Worm (Caenorhabditis elegans) whole organism, early embryonic: ENCODE data around the gene srd-48.
"Not testable (repeated sequence)": the region's sequence is repeated elsewhere in the genome, so short reads cannot be mapped to it uniquely, and the experiment has no call there.

ENCODE experiments used
- B0310.2 ChIP-seq: sonication (generic microtip); optimal IDR thresholded peaks from 2 replicates; lab custom pipeline; 2016; ENCODE audit warnings: mild to moderate bottlenecking, missing genetic modification characterization, missing compliant biosample characterization
- F13C5.2 ChIP-seq: sonication (generic microtip); optimal IDR thresholded peaks from 2 replicates; lab custom pipeline; 2017; ENCODE audit warnings: mild to moderate bottlenecking, missing genetic modification characterization, inconsistent platforms, missing compliant biosample characterization
- aly-1 ChIP-seq: sonication (generic microtip); optimal IDR thresholded peaks from 2 replicates; lab custom pipeline; 2016; ENCODE audit warnings: missing genetic modification characterization, missing compliant biosample characterization
- ama-1 ChIP-seq: fragments of 150-350 bp; optimal IDR thresholded peaks from 2 replicates; lab custom pipeline; 2014
- ceh-13 ChIP-seq: fragments of 200-800 bp; sonication (Bioruptor generic); optimal IDR thresholded peaks from 2 replicates; lab custom pipeline; 2018; ENCODE audit warnings: mild to moderate bottlenecking, missing genetic modification characterization, missing compliant biosample characterization
- ceh-36 ChIP-seq: sonication (generic microtip); optimal IDR thresholded peaks from 2 replicates; lab custom pipeline; 2016; ENCODE audit warnings: missing genetic modification characterization, inconsistent platforms, missing compliant biosample characterization
- ets-7 ChIP-seq: sonication (generic microtip); optimal IDR thresholded peaks from 2 replicates; lab custom pipeline; 2016; ENCODE audit warnings: missing genotype, missing genetic modification characterization, missing compliant biosample characterization
- flt-1 ChIP-seq: fragments of 200-800 bp; sonication (Bioruptor generic); IDR thresholded peaks from 2 replicates; pipeline ENCODE4 v1.3.6; 2022; ENCODE audit warnings: missing genetic modification characterization, missing compliant biosample characterization
- hmbx-1 ChIP-seq: sonication (generic microtip); optimal IDR thresholded peaks from 2 replicates; lab custom pipeline; 2016; ENCODE audit warnings: mild to moderate bottlenecking, missing genetic modification characterization, missing compliant biosample characterization
- hmg-4 ChIP-seq: fragments of 200-800 bp; sonication (Bioruptor generic); optimal IDR thresholded peaks from 2 replicates; lab custom pipeline; 2018; ENCODE audit warnings: mild to moderate bottlenecking, missing genetic modification characterization, missing compliant biosample characterization
- hnd-1 ChIP-seq: sonication (generic microtip); optimal IDR thresholded peaks from 2 replicates; lab custom pipeline; 2016; ENCODE audit warnings: missing genetic modification characterization, missing compliant biosample characterization
- pes-1 ChIP-seq: fragments of 200-800 bp; sonication (Bioruptor generic); IDR thresholded peaks from 2 replicates; pipeline ENCODE4 v1.3.6; 2022; ENCODE audit warnings: missing genetic modification reagents, missing genetic modification characterization, missing compliant biosample characterization
- scrt-1 ChIP-seq: fragments of 200-800 bp; sonication (Bioruptor generic); IDR thresholded peaks from 2 replicates; pipeline ENCODE4 v1.3.6; 2022; ENCODE audit warnings: missing genetic modification characterization, missing compliant biosample characterization
- sea-1 ChIP-seq: fragments of 200-800 bp; sonication (Bioruptor generic); conservative IDR thresholded peaks from 2 replicates; pipeline ENCODE4 v1.3.6; 2022; ENCODE audit warnings: missing genetic modification characterization, missing compliant biosample characterization
- tbx-11 ChIP-seq: fragments of 200-800 bp; sonication (Bioruptor generic); IDR thresholded peaks from 2 replicates; pipeline ENCODE4 v1.3.6; 2022; ENCODE audit warnings: missing genetic modification characterization, missing compliant biosample characterization
- tbx-37 ChIP-seq: fragments of 200-800 bp; sonication (Bioruptor generic); conservative IDR thresholded peaks from 2 replicates; pipeline ENCODE4 v1.3.6; 2022; ENCODE audit warnings: missing genetic modification reagents, missing genetic modification characterization, missing compliant biosample characterization
- tra-4 ChIP-seq: sonication (generic microtip); optimal IDR thresholded peaks from 2 replicates; lab custom pipeline; 2017; ENCODE audit warnings: missing genetic modification characterization, missing compliant biosample characterization

The srd-48 gene

ce11 chrX:12304231-12304630 lies 31.7 kb upstream of the srd-48 start:
- TF ChIP-seq tbx-11 (GFP tag; lab: Robert Waterston, UW) (no peak), sea-1 (no peak), hnd-1 (tag; lab: Kevin White, UChicago) (no peak), hmbx-1 (tag; lab: Kevin White, UChicago) (no peak), scrt-1 (GFP tag; lab: Robert Waterston, UW) (no peak), tra-4 (tag; lab: Kevin White, UChicago) (no peak), aly-1 (no peak), F13C5.2 (tag; lab: Kevin White, UChicago) (no peak), tbx-37 (GFP tag; lab: Robert Waterston, UW) (no peak), pes-1 (GFP tag; lab: Robert Waterston, UW) (no peak), ceh-13 (GFP tag; lab: Kevin White, UChicago) (no peak), hmg-4 (GFP tag; lab: Kevin White, UChicago) (no peak)

- no peak for TF ChIP-seq ama-1 (lab: Kevin White, UChicago)
- TF ChIP-seq tra-4 (tag; lab: Kevin White, UChicago): no peak
- no peak for TF ChIP-seq flt-1 (GFP tag; lab: Robert Waterston, UW)
- TF ChIP-seq ceh-13 (GFP tag; lab: Kevin White, UChicago): no peak
- TF ChIP-seq scrt-1 (GFP tag; lab: Robert Waterston, UW): no peak
- TF ChIP-seq F13C5.2 (tag; lab: Kevin White, UChicago): no peak
- no peak for TF ChIP-seq sea-1
- no peak for TF ChIP-seq ceh-36 (tag; lab: Kevin White, UChicago)
- no peak for TF ChIP-seq hmg-4 (GFP tag; lab: Kevin White, UChicago)
- no peak for TF ChIP-seq B0310.2 (tag; lab: Kevin White, UChicago)
- no peak for TF ChIP-seq hmbx-1 (tag; lab: Kevin White, UChicago)
- no peak for TF ChIP-seq ets-7 (tag; lab: Kevin White, UChicago)
These were observed 29.3 kb upstream of the srd-48 start, which contains the start of gene phf-32 for ce11 chrX:12306565-12306964. Gene phf-32 (plus strand): TSS chrX:12306865.

- not testable (repeated sequence) for TF ChIP-seq scrt-1 (GFP tag; lab: Robert Waterston, UW); ceh-13 (GFP tag; lab: Kevin White, UChicago); aly-1
These were observed 27.8 kb upstream of the srd-48 start, which contains the start of gene F17A2.16 for ce11 chrX:12308045-12308499. Gene F17A2.16 (plus strand): TSS chrX:12308449.

- no peak for TF ChIP-seq flt-1 (GFP tag; lab: Robert Waterston, UW)
- TF ChIP-seq pes-1 (GFP tag; lab: Robert Waterston, UW): no peak
- no peak for TF ChIP-seq ets-7 (tag; lab: Kevin White, UChicago)
- TF ChIP-seq hmbx-1 (tag; lab: Kevin White, UChicago): no peak
- no peak for TF ChIP-seq tbx-37 (GFP tag; lab: Robert Waterston, UW)
- TF ChIP-seq scrt-1 (GFP tag; lab: Robert Waterston, UW): no peak
- no peak for TF ChIP-seq aly-1
- TF ChIP-seq ama-1 (lab: Kevin White, UChicago): no peak
- TF ChIP-seq tbx-11 (GFP tag; lab: Robert Waterston, UW): no peak
- no peak for TF ChIP-seq sea-1
- TF ChIP-seq F13C5.2 (tag; lab: Kevin White, UChicago): no peak
- TF ChIP-seq hmg-4 (GFP tag; lab: Kevin White, UChicago): no peak
- TF ChIP-seq B0310.2 (tag; lab: Kevin White, UChicago): no peak
- no peak for TF ChIP-seq ceh-13 (GFP tag; lab: Kevin White, UChicago)
- no peak for TF ChIP-seq ceh-36 (tag; lab: Kevin White, UChicago)
- no peak for TF ChIP-seq hnd-1 (tag; lab: Kevin White, UChicago)
- TF ChIP-seq tra-4 (tag; lab: Kevin White, UChicago): no peak
These were observed 22.1 kb upstream of the srd-48 start for ce11 chrX:12313779-12314178.

ce11 chrX:12314395-12314794 lies 21.5 kb upstream of the srd-48 start:
- TF ChIP-seq hmg-4 (GFP tag; lab: Kevin White, UChicago): no peak
- no peak for TF ChIP-seq ama-1 (lab: Kevin White, UChicago)
- TF ChIP-seq ceh-13 (GFP tag; lab: Kevin White, UChicago): no peak
- no peak for TF ChIP-seq sea-1
- TF ChIP-seq flt-1 (GFP tag; lab: Robert Waterston, UW): no peak
- no peak for TF ChIP-seq tra-4 (tag; lab: Kevin White, UChicago)
- TF ChIP-seq hmbx-1 (tag; lab: Kevin White, UChicago): no peak
- TF ChIP-seq B0310.2 (tag; lab: Kevin White, UChicago): no peak
- no peak for TF ChIP-seq tbx-11 (GFP tag; lab: Robert Waterston, UW)
- TF ChIP-seq ceh-36 (tag; lab: Kevin White, UChicago): no peak
- TF ChIP-seq pes-1 (GFP tag; lab: Robert Waterston, UW): no peak
- TF ChIP-seq scrt-1 (GFP tag; lab: Robert Waterston, UW): no peak

ce11 chrX:12315268-12315667 lies 20.6 kb upstream of the srd-48 start, which contains the start of gene xtr-2:
Gene xtr-2 (plus strand): TSS chrX:12315568.
- TF ChIP-seq ceh-36 (tag; lab: Kevin White, UChicago) (no peak), pes-1 (GFP tag; lab: Robert Waterston, UW) (no peak), hmbx-1 (tag; lab: Kevin White, UChicago) (no peak), tra-4 (tag; lab: Kevin White, UChicago) (no peak), tbx-11 (GFP tag; lab: Robert Waterston, UW) (no peak), scrt-1 (GFP tag; lab: Robert Waterston, UW) (no peak), ama-1 (lab: Kevin White, UChicago) (no peak), ets-7 (tag; lab: Kevin White, UChicago) (no peak), sea-1 (no peak)

ce11 chrX:12317560-12317959 lies 18.3 kb upstream of the srd-48 start:
- TF ChIP-seq F13C5.2 (tag; lab: Kevin White, UChicago): no peak
- no peak for TF ChIP-seq ceh-13 (GFP tag; lab: Kevin White, UChicago)
- TF ChIP-seq hmg-4 (GFP tag; lab: Kevin White, UChicago): no peak
- TF ChIP-seq tbx-11 (GFP tag; lab: Robert Waterston, UW): no peak
- TF ChIP-seq ama-1 (lab: Kevin White, UChicago): no peak
- no peak for TF ChIP-seq scrt-1 (GFP tag; lab: Robert Waterston, UW)
- no peak for TF ChIP-seq flt-1 (GFP tag; lab: Robert Waterston, UW)
- no peak for TF ChIP-seq hmbx-1 (tag; lab: Kevin White, UChicago)
- TF ChIP-seq hnd-1 (tag; lab: Kevin White, UChicago): no peak
- no peak for TF ChIP-seq aly-1
- TF ChIP-seq ets-7 (tag; lab: Kevin White, UChicago): no peak
- no peak for TF ChIP-seq sea-1
- TF ChIP-seq ceh-36 (tag; lab: Kevin White, UChicago): no peak
- TF ChIP-seq tbx-37 (GFP tag; lab: Robert Waterston, UW): no peak
- no peak for TF ChIP-seq B0310.2 (tag; lab: Kevin White, UChicago)
- no peak for TF ChIP-seq pes-1 (GFP tag; lab: Robert Waterston, UW)
- no peak for TF ChIP-seq tra-4 (tag; lab: Kevin White, UChicago)
